ENCODE assay signal across 3 fruit fly cellular contexts in the genomic region with DNA sequence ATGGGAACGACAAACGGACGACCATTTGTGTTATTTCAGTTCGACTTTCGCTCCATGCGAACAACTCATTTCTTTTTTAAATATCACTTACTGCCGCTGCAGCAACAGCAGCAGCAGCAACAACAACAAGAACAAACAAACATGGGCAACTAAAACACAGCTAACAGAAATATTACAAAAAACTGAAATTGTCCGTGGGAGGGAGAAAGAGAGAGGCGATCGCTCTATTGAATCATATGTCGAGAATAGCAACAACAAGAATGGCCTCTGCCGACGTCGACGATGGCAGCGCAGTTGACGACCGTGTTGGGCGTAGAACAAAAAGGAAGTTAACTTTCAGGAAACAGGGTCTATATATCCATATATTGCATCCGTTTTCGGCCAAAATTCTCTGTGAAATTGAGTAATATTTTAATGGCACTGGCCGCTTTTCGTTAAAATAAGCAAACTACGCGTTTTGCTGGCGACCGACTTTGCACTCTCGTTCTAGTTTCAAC.
TF ChIP-seq lines count a peak whose summit lies in the region.

No protein-coding gene starts in this region.

- no peak for TF ChIP-seq CTCF in whole organism, embryonic (GFP tag; optimal IDR thresholded peaks at IDR 0.05; lab: Kevin White, UChicago)

TF ChIP-seq in whole organism, adult, 20 proteins besides CTCF, POLR2A, EP300 and RAD21:
- TF ChIP-seq CG7045 (GFP tag; optimal IDR thresholded peaks at IDR 0.05; lab: Kevin White, UChicago) (no peak), Crg-1 (GFP tag; optimal IDR thresholded peaks at IDR 0.05; lab: Kevin White, UChicago) (no peak), cnc (optimal IDR thresholded peaks at IDR 0.05; lab: Kevin White, UChicago) (no peak), CG12768 (GFP tag; optimal IDR thresholded peaks at IDR 0.05; lab: Kevin White, UChicago) (peak; percentile 36), Hr96 (GFP tag; optimal IDR thresholded peaks at IDR 0.05; lab: Kevin White, UChicago) (no peak)

TF ChIP-seq in whole organism, embryonic, 481 proteins besides CTCF, POLR2A, EP300 and RAD21 (continues in another document):
- TF ChIP-seq CG5180 (GFP tag; optimal IDR thresholded peaks at IDR 0.05; lab: Kevin White, UChicago) (no peak), sug (tag; optimal IDR thresholded peaks at IDR 0.05; lab: Kevin White, UChicago) (peak; percentile 32), CG9932 (GFP tag; IDR thresholded peaks at IDR 0.05; lab: Robert Waterston, UW) (no peak), crol (GFP tag; IDR thresholded peaks at IDR 0.05; lab: Robert Waterston, UW) (no peak), CG4424 (GFP tag; optimal IDR thresholded peaks at IDR 0.05; lab: Kevin White, UChicago) (no peak), E2f1 (GFP tag; IDR thresholded peaks at IDR 0.05; lab: Robert Waterston, UW) (no peak), eve (GFP tag; optimal IDR thresholded peaks at IDR 0.05; lab: Kevin White, UChicago) (no peak), gcm2 (GFP tag; optimal IDR thresholded peaks at IDR 0.05; lab: Kevin White, UChicago) (no peak), B-H2 (GFP tag; optimal IDR thresholded peaks at IDR 0.05; lab: Kevin White, UChicago) (no peak), Gsc (GFP tag; IDR thresholded peaks at IDR 0.05; lab: Robert Waterston, UW) (no peak), sens (GFP tag; lab: Kevin White, UChicago) (peak; percentile 52), inv (GFP tag; IDR thresholded peaks at IDR 0.05; lab: Robert Waterston, UW; ENCODE audit: partially characterized antibody) (no peak), sr (GFP tag; IDR thresholded peaks at IDR 0.05; lab: Robert Waterston, UW) (0 out of 3 replicates have a peak, but pooled peaks have one; percentile 54), exex (tag; optimal IDR thresholded peaks at IDR 0.05; lab: Kevin White, UChicago) (no peak), Elba2 (GFP tag; optimal IDR thresholded peaks at IDR 0.05; lab: Kevin White, UChicago) (no peak), nom (GFP tag; optimal IDR thresholded peaks at IDR 0.05; lab: Kevin White, UChicago) (no peak), sens-2 (GFP tag; IDR thresholded peaks at IDR 0.05; lab: Robert Waterston, UW) (no peak), fd64A (GFP tag; optimal IDR thresholded peaks at IDR 0.05; lab: Kevin White, UChicago) (no peak), ap (GFP tag; IDR thresholded peaks at IDR 0.05; lab: Robert Waterston, UW) (no peak), Aef1 (GFP tag; IDR thresholded peaks at IDR 0.05; lab: Robert Waterston, UW) (peak; percentile 11; the same call in 1 of the 3 replicates), CG7357 (GFP tag; IDR thresholded peaks at IDR 0.05; lab: Robert Waterston, UW) (no peak), Adf1 (GFP tag; IDR thresholded peaks at IDR 0.05; lab: Robert Waterston, UW) (peak; percentile 95), CG13775 (GFP tag; optimal IDR thresholded peaks at IDR 0.05; lab: Kevin White, UChicago) (no peak), Kr (GFP tag; optimal IDR thresholded peaks at IDR 0.05; lab: Kevin White, UChicago) (no peak), cwo (GFP tag; optimal IDR thresholded peaks at IDR 0.05; lab: Kevin White, UChicago) (no peak), CG11504 (tag; optimal IDR thresholded peaks at IDR 0.05; lab: Kevin White, UChicago) (no peak), sqz (GFP tag; optimal IDR thresholded peaks at IDR 0.05; lab: Kevin White, UChicago) (peak; percentile 41), Trl (optimal IDR thresholded peaks at IDR 0.05; lab: Kevin White, UChicago) (peak in 1 of 2 experiments; percentile 32), Trl (GFP tag; optimal IDR thresholded peaks at IDR 0.05; lab: Kevin White, UChicago) (no peak), nerfin-2 (GFP tag; IDR thresholded peaks at IDR 0.05; lab: Robert Waterston, UW; ENCODE audit: partially characterized antibody) (no peak), MESR4 (GFP tag; optimal IDR thresholded peaks at IDR 0.05; lab: Kevin White, UChicago) (peak; percentile 49), CG4360 (GFP tag; IDR thresholded peaks at IDR 0.05; lab: Robert Waterston, UW) (peak; percentile 84), CG15601 (tag; optimal IDR thresholded peaks at IDR 0.05; lab: Kevin White, UChicago) (peak; percentile 23), mld (GFP tag; IDR thresholded peaks at IDR 0.05; lab: Robert Waterston, UW; ENCODE audit: partially characterized antibody) (0 out of 3 replicates have a peak, but pooled peaks have one; percentile 22), ssp (GFP tag; IDR thresholded peaks at IDR 0.05; lab: Robert Waterston, UW) (no peak), cad (GFP tag; optimal IDR thresholded peaks at IDR 0.05; lab: Kevin White, UChicago) (no peak), CG6175 (GFP tag; IDR thresholded peaks at IDR 0.05; lab: Robert Waterston, UW) (no peak), CG3838 (GFP tag; optimal IDR thresholded peaks at IDR 0.05; lab: Kevin White, UChicago) (no peak), MTF-1 (GFP tag; optimal IDR thresholded peaks at IDR 0.05; lab: Kevin White, UChicago; ENCODE audit: borderline replicate concordance) (no peak), Pdp1 (GFP tag; optimal IDR thresholded peaks at IDR 0.05; lab: Kevin White, UChicago) (peak in 1 of 2 experiments; percentile 71)

TF ChIP-seq in whole organism, prepupa, 60 proteins besides CTCF, POLR2A, EP300 and RAD21:
- TF ChIP-seq CG15336 (GFP tag; IDR thresholded peaks at IDR 0.05; lab: Robert Waterston, UW) (0 out of 2 replicates have a peak, but pooled peaks have one; percentile 10), svp (GFP tag; lab: Kevin White, UChicago) (no peak), vri (GFP tag; optimal IDR thresholded peaks at IDR 0.05; lab: Kevin White, UChicago) (peak; percentile 57), fkh (GFP tag; optimal IDR thresholded peaks at IDR 0.05; lab: Kevin White, UChicago) (peak; percentile 35)
